Fruit fly (Drosophila melanogaster) whole organism, embryonic: ENCODE results near the gene CG32066.

Experiments
- CG12391 ChIP-seq: fragments of 200-800 bp; sonication (Bioruptor generic); optimal IDR thresholded peaks from 3 replicates; lab custom pipeline; 2018; ENCODE audit warnings: missing biosample characterization, mild to moderate bottlenecking, missing genetic modification characterization, moderate library complexity
- CG6813 ChIP-seq: fragments of 200-800 bp; sonication (Bioruptor generic); optimal IDR thresholded peaks from 2 replicates; lab custom pipeline; 2017; ENCODE audit warnings: missing biosample characterization, missing genetic modification characterization, mild to moderate bottlenecking, moderate library complexity, missing genetic modification reagents
- CrebB ChIP-seq: fragments of 200-800 bp; sonication (Bioruptor generic); optimal IDR thresholded peaks from 3 replicates; lab custom pipeline; 2018; ENCODE audit warnings: missing biosample characterization, mild to moderate bottlenecking, missing genetic modification characterization
- Trl ChIP-seq, 3 experiments: fragments of >200 bp in 2 of 3; fragments of 200-800 bp in 1 of 3; sonication (Bioruptor generic) in 1 of 3; optimal IDR thresholded peaks; 2 replicates in 1 of 3; 3 replicates in 2 of 3; lab custom pipeline; 2016 to 2017; ENCODE audit warnings: missing biosample characterization in 1 of 3, missing genetic modification characterization in 1 of 3
- fru ChIP-seq: fragments of >200 bp; optimal IDR thresholded peaks from 2 replicates; lab custom pipeline; 2017
- zfh2 ChIP-seq: fragments of 200-800 bp; sonication (Bioruptor generic); optimal IDR thresholded peaks from 2 replicates; lab custom pipeline; 2016; ENCODE audit warnings: missing biosample characterization, missing genetic modification characterization

DNA sequence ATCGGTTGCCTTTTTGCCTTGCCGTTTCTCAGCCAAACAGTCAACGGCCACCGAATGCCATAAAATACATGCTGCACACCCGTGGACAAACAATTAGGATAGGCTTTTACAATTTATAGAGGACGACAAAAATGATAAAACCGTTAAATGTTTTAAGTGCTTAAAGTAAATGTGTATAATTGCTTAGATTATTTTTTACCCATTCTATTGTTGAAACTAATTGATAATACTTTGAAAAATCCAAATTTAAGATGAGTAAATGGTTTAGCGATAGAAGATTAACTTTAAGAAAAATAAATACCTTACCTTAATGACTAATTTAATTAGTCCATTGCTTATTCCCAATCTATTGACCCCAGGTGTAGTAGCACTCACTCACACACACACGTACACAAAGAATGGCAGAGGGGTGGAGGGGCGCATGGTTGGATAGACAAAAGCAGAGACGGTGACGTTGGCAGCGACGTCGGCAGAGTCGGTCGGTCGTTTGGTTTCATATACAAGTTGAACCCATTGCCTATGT, 17.8 kb upstream of the CG32066 start:
- TF ChIP-seq fru (lab: Kevin White, UChicago), result no peak
- TF ChIP-seq Trl (optimal IDR thresholded peaks at IDR 0.05; lab: Kevin White, UChicago), result no peak
- peak; percentile 92 for TF ChIP-seq Trl (GFP tag; optimal IDR thresholded peaks at IDR 0.05; lab: Kevin White, UChicago)
- TF ChIP-seq CG12391, result peak; percentile 97
- peak; percentile 90 for TF ChIP-seq CrebB
- TF ChIP-seq zfh2 (GFP tag; lab: Kevin White, UChicago), result peak; percentile 90
- TF ChIP-seq CG6813, result peak; percentile 89
